Fruit fly (Drosophila melanogaster): ENCODE data around the gene nonA-l.

nonA-l gene

dm6 chr3R:16677934-16678333 lies 37.9 kb downstream of the nonA-l start (continued):
- TF ChIP-seq Sry-β (GFP tag; optimal IDR thresholded peaks at IDR 0.05) (no peak), CG1832 (GFP tag; optimal IDR thresholded peaks at IDR 0.05) (no peak), zen (tag; optimal IDR thresholded peaks at IDR 0.05) (peak; percentile 55), al (GFP tag; IDR thresholded peaks at IDR 0.05) (no peak), disco-r (GFP tag; optimal IDR thresholded peaks at IDR 0.05) (no peak), MTF-1 (GFP tag; optimal IDR thresholded peaks at IDR 0.05; ENCODE audit: borderline replicate concordance) (no peak), Abd-B (GFP tag; optimal IDR thresholded peaks at IDR 0.05) (no peak), Nf-YB (GFP tag; optimal IDR thresholded peaks at IDR 0.05) (peak; percentile 87)

- TF ChIP-seq unc-4 (GFP tag; IDR thresholded peaks at IDR 0.05; ENCODE audit: partially characterized antibody) (no peak), CG12299 (tag; optimal IDR thresholded peaks at IDR 0.05) (no peak), phol (tag; optimal IDR thresholded peaks at IDR 0.05) (peak; percentile 86), Ravus (GFP tag; IDR thresholded peaks at IDR 0.05) (no peak), CG17385 (GFP tag; optimal IDR thresholded peaks at IDR 0.05) (no peak), Six4 (GFP tag; optimal IDR thresholded peaks at IDR 0.05) (no peak), salm (tag; optimal IDR thresholded peaks at IDR 0.05) (no peak), otp (GFP tag; IDR thresholded peaks at IDR 0.05) (no peak), Dll (GFP tag; IDR thresholded peaks at IDR 0.05; ENCODE audit: partially characterized antibody) (no peak), kni (GFP tag; optimal IDR thresholded peaks at IDR 0.05) (peak; percentile 16), seq (GFP tag; IDR thresholded peaks at IDR 0.05) (peak; percentile 86; the same call in 1 of the 2 replicates), Nf-YC (tag; optimal IDR thresholded peaks at IDR 0.05) (peak; percentile 62), Nf-YB (GFP tag; optimal IDR thresholded peaks at IDR 0.05) (peak; percentile 55), CG2889 (GFP tag; IDR thresholded peaks at IDR 0.05) (no peak), CG14710 (tag; optimal IDR thresholded peaks at IDR 0.05) (no peak), jing (GFP tag; optimal IDR thresholded peaks at IDR 0.05) (no peak), CG4424 (GFP tag; optimal IDR thresholded peaks at IDR 0.05) (no peak)
Observed at dm6 chr3R:16682901-16683300, 42.9 kb downstream of the nonA-l start.

Data from whole organism, embryonic.